Worm (Caenorhabditis elegans): Measurements from ENCODE around the gene F37C4.8.

ce11 chrIV:3892027-3892426 lies 11.0 kb upstream of the F37C4.8 start, which contains the start of gene F56D6.9:
- no peak for TF ChIP-seq ama-1 (optimal IDR thresholded peaks at IDR 0.05)
- no peak for TF ChIP-seq ets-7 (tag; optimal IDR thresholded peaks at IDR 0.05)
- TF ChIP-seq flt-1 (GFP tag; IDR thresholded peaks at IDR 0.05) = no peak
- no peak for TF ChIP-seq F13C5.2 (tag; optimal IDR thresholded peaks at IDR 0.05)
